Worm (Caenorhabditis elegans) whole organism, midembryonic: ENCODE measurements around the gene gana-1.

ENCODE experiments used
- T22C8.4 ChIP-seq: fragments of 200-800 bp; sonication (Bioruptor generic); IDR thresholded peaks from 2 replicates; pipeline ENCODE4 v1.3.6; 2022; ENCODE audit warnings: missing genetic modification characterization, missing compliant biosample characterization
- flt-1 ChIP-seq: fragments of 200-800 bp; sonication (Bioruptor generic); IDR thresholded peaks from 2 replicates; pipeline ENCODE4 v1.3.6; 2022; ENCODE audit warnings: missing genetic modification characterization, missing compliant biosample characterization
- ref-1 ChIP-seq: fragments of 200-800 bp; sonication (Bioruptor generic); conservative IDR thresholded peaks from 2 replicates; pipeline ENCODE4 v1.3.6; 2022; ENCODE audit warnings: missing genetic modification reagents, missing genetic modification characterization, missing compliant biosample characterization
- tab-1 ChIP-seq: fragments of 200-800 bp; sonication (Bioruptor generic); IDR thresholded peaks from 2 replicates; pipeline ENCODE4 v1.3.6; 2022; ENCODE audit warnings: missing genetic modification characterization, missing compliant biosample characterization
- ztf-23 ChIP-seq: fragments of 200-800 bp; sonication (Bioruptor generic); IDR thresholded peaks from 2 replicates; pipeline ENCODE4 v1.3.6; 2022; ENCODE audit warnings: missing genetic modification reagents, missing genetic modification characterization, missing compliant biosample characterization
- ztf-29 ChIP-seq: fragments of 200-800 bp; sonication (Bioruptor generic); IDR thresholded peaks from 2 replicates; pipeline ENCODE4 v1.3.6; 2022; ENCODE audit warnings: missing genetic modification reagents, missing genetic modification characterization, missing compliant biosample characterization

DNA sequence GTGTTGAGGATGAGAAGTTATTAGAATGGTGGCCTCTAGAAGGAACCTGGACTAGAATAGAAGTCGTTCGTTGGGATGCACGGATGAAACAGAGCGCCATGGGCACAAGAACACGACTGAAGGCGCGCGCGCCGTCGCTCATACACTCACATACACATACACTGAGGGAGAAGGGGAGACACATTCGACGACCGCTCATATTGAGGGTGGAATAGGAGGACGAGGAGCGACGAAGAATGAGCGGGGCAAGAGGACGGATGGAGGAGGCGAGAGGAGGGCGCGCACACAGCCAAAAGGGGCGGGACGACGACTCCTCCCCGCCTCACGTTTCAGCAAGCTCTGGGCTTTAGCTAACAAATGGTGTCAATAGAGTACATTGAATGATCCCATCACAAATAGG is 48.3 kb upstream of the gana-1 start:
- TF ChIP-seq tab-1 (GFP tag; lab: Robert Waterston, UW) (no peak; the same call in 1 of the 2 replicates), ztf-29 (GFP tag; lab: Robert Waterston, UW) (no peak), T22C8.4 (GFP tag; lab: Robert Waterston, UW) (no peak), ref-1 (GFP tag; lab: Robert Waterston, UW) (0 out of 2 replicates have a peak, but pooled peaks have one; percentile 8), flt-1 (GFP tag; lab: Robert Waterston, UW) (0 out of 2 replicates have a peak, but pooled peaks have one; percentile 36), ztf-23 (GFP tag; lab: Robert Waterston, UW) (peak; percentile 67; the same call in 1 of the 2 replicates)
